Fruit fly (Drosophila melanogaster) Kc167 (cell line): ENCODE results near the gene Orc2.

Experiments used
- Myc ChIP-seq: fragments of >200 bp; optimal IDR thresholded peaks from 2 replicates; lab custom pipeline; 2017; ENCODE audit warnings: missing external identifiers
- Sin3A ChIP-seq: fragments of >200 bp; optimal IDR thresholded peaks from 2 replicates; lab custom pipeline; 2018; ENCODE audit warnings: missing external identifiers
- h ChIP-seq: fragments of >200 bp; optimal IDR thresholded peaks from 3 replicates; lab custom pipeline; 2018; ENCODE audit warnings: missing external identifiers
- insv ChIP-seq: fragments of >200 bp; optimal IDR thresholded peaks from 3 replicates; lab custom pipeline; 2018; ENCODE audit warnings: missing external identifiers
- psq ChIP-seq: fragments of >200 bp; optimal IDR thresholded peaks from 2 replicates; lab custom pipeline; 2017; ENCODE audit warnings: missing external identifiers
- ttk ChIP-seq: sonication (Bioruptor generic); optimal IDR thresholded peaks from 2 replicates; lab custom pipeline; 2017; ENCODE audit warnings: missing external identifiers

DNA sequence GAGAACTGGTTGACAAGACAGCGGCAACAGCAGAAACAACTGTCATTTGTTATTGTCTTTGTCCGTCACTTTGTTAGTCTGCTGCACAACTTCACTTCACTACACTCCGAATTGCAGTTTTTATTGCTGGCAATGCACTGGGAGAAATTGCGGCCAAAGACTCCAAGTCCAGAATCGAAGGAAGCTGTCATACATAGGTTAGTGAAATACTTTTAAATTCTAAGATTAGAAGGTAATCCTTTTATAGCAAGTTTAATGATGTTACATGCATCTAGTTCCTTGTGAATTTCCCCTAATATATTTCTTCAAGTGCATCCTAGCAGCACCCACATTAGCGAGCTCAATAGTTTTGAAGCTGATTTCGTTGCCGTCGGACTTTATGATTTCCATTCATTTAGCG is 44.2 kb downstream of the Orc2 start:
- TF ChIP-seq psq (lab: Kevin White, UChicago): no peak
- TF ChIP-seq ttk (lab: Kevin White, UChicago): no peak
- no peak for TF ChIP-seq Sin3A
- no peak for TF ChIP-seq h (lab: Kevin White, UChicago)
- no peak for TF ChIP-seq insv (lab: Kevin White, UChicago)
- TF ChIP-seq Myc (lab: Kevin White, UChicago): no peak
